Fruit fly (Drosophila melanogaster): ENCODE data around the gene SAK.

The SAK gene

DNA sequence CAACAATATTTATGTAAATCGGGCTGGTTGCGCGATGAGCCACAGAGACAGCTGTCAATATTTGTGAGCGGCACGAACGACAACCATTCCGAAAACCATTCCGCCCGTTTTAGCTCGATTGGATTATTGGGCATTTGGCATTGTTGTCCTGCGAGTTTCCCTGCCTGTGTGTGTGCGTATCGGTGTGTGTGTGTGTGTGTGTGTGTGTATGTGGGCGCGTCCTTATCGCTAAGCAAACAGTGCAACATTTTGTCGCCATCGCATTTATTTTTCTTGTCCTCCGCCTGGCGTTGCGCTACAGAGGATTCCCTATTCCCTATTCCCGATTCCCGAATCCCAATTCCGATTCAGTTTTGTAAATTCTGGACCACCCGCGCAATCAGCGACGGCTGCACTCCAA, 43.8 kb downstream of the SAK start:
- TF ChIP-seq tj (GFP tag; optimal IDR thresholded peaks at IDR 0.05) = no peak
- TF ChIP-seq CG12768 (GFP tag; optimal IDR thresholded peaks at IDR 0.05) = no peak
- TF ChIP-seq kay (GFP tag; ENCODE audit: borderline replicate concordance) = no peak
- TF ChIP-seq Clk (GFP tag; optimal IDR thresholded peaks at IDR 0.05) = no peak
- TF ChIP-seq CG5204 (GFP tag; optimal IDR thresholded peaks at IDR 0.05) = no peak
- no peak for TF ChIP-seq pad (GFP tag; optimal IDR thresholded peaks at IDR 0.05)
- TF ChIP-seq CG11617 (GFP tag; optimal IDR thresholded peaks at IDR 0.05) = no peak
- no peak for TF ChIP-seq cic (GFP tag; optimal IDR thresholded peaks at IDR 0.05)
- TF ChIP-seq toe (GFP tag; optimal IDR thresholded peaks at IDR 0.05) = no peak

DNA sequence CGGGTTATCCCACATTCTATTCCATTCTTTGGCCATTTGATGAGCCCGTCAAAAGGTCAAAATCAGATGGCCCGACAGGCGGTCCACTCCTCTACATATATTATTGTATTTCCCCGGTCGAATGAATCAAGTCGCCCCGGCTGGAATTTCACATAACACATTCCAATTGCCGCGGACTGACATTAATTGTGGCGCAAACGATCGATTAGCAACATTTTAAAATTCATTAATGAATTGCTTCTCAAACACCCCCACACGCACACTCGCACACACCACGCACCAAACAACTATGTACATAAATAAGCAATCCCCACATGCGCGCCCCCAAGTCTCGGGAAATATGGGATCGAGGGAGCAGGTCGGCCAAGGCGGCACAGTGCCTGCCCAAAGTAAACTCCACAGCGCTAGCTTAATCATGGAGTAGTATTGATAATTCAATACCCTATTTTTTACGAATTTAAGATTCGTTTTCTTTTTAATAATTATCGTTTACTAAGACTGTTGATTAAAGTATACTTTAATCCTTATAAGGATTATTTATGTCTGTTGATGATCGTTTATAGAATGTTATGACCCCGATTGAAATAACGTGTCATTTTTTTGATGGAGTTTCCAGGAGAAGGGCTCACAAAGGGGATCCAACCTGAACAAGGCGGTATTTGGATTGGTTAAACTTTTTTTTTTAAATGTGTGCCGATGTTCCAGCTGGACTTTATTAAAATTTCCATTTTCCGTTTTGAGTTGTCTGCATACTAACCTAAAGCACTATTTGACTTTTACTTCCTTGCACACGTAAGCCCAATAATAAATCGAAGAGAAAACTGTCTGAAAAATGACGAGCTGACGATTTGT, 50.2 kb downstream of the SAK start:
- no peak for TF ChIP-seq Crg-1 (GFP tag; optimal IDR thresholded peaks at IDR 0.05)
- no peak for TF ChIP-seq kay (GFP tag; ENCODE audit: borderline replicate concordance)
- TF ChIP-seq pad (GFP tag; optimal IDR thresholded peaks at IDR 0.05) = no peak
- TF ChIP-seq CG12768 (GFP tag; optimal IDR thresholded peaks at IDR 0.05) = no peak
- no peak for TF ChIP-seq Hr96 (GFP tag; optimal IDR thresholded peaks at IDR 0.05)

DNA sequence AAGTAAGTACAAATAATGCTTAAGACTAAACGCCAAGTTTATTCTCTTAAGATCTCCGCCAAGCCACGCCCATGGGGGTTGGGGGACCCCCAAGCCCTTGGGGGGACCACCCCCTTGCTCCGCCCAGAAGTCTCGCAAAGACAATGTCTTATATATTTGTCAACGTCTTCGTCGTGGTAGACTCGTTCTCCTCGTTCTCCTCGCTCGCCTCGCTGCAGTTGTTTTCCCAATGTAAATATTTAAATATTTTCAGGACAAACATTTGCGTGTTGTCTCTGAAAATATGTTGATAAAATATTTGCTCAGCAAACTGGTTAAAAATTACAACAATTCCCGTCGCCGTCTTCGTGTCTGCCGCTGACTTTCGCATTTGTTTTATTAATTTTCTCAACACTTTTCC, 51.4 kb downstream of the SAK start:
- TF ChIP-seq cic (GFP tag; optimal IDR thresholded peaks at IDR 0.05) (no peak), CG14711 (tag; optimal IDR thresholded peaks at IDR 0.05) (no peak), kay (GFP tag; ENCODE audit: borderline replicate concordance) (no peak), CG11617 (GFP tag; optimal IDR thresholded peaks at IDR 0.05) (no peak), ovo (GFP tag; optimal IDR thresholded peaks at IDR 0.05) (no peak), CG7045 (GFP tag; optimal IDR thresholded peaks at IDR 0.05) (no peak), CG33017 (tag; optimal IDR thresholded peaks at IDR 0.05) (no peak), CG1620 (GFP tag; optimal IDR thresholded peaks at IDR 0.05) (no peak), cnc (optimal IDR thresholded peaks at IDR 0.05) (no peak), tj (GFP tag; optimal IDR thresholded peaks at IDR 0.05) (no peak), CG5204 (GFP tag; optimal IDR thresholded peaks at IDR 0.05) (no peak), toe (GFP tag; optimal IDR thresholded peaks at IDR 0.05) (no peak), Mnt (GFP tag; optimal IDR thresholded peaks at IDR 0.05) (no peak), Clk (GFP tag; optimal IDR thresholded peaks at IDR 0.05) (no peak), CG7101 (tag; optimal IDR thresholded peaks at IDR 0.05) (no peak), pad (GFP tag; optimal IDR thresholded peaks at IDR 0.05) (no peak), bab1 (GFP tag; optimal IDR thresholded peaks at IDR 0.05) (no peak), Hr96 (GFP tag; optimal IDR thresholded peaks at IDR 0.05) (no peak), Crg-1 (GFP tag; optimal IDR thresholded peaks at IDR 0.05) (no peak)

DNA sequence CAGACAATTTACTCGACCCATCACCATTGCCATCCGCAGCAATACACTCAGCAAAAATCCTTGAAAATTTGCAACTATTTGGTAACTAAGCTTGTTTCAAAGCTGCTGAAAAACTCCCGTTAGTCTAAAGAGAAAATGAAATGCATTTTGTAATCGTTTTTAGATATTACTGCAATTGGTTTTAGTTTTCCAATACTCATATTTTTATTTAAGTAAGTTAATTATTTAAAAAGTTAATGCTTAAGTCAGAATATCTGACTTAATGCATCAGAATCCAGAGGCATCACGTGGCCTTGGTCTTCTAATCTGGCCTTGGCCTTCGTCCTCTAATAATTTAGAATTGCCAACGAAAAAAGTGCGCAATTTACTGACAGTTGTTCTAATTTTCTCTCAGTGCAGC, 52.8 kb downstream of the SAK start:
- TF ChIP-seq toe (GFP tag; optimal IDR thresholded peaks at IDR 0.05) = no peak
- no peak for TF ChIP-seq CG1620 (GFP tag; optimal IDR thresholded peaks at IDR 0.05)
- TF ChIP-seq CG7045 (GFP tag; optimal IDR thresholded peaks at IDR 0.05) = no peak
- no peak for TF ChIP-seq CG11617 (GFP tag; optimal IDR thresholded peaks at IDR 0.05)
- TF ChIP-seq CG12768 (GFP tag; optimal IDR thresholded peaks at IDR 0.05) = no peak
- TF ChIP-seq Hr96 (GFP tag; optimal IDR thresholded peaks at IDR 0.05) = no peak
- TF ChIP-seq pad (GFP tag; optimal IDR thresholded peaks at IDR 0.05) = no peak

All from whole organism, adult.